Fruit fly (Drosophila melanogaster) whole organism, adult: ENCODE data around the gene Dred.

Source experiments
- CG33017 ChIP-seq: fragments of 200-800 bp; sonication (Bioruptor generic); optimal IDR thresholded peaks from 2 replicates; lab custom pipeline; 2018; ENCODE audit warnings: missing biosample characterization, mild to moderate bottlenecking, missing genetic modification characterization, moderate library complexity
- Mnt ChIP-seq: fragments of 200-800 bp; sonication (Bioruptor generic); optimal IDR thresholded peaks from 2 replicates; lab custom pipeline; 2016; ENCODE audit warnings: missing biosample characterization, mild to moderate bottlenecking, missing genetic modification characterization
- cnc ChIP-seq, 2 experiments: fragments of >200 bp; optimal IDR thresholded peaks; 2 replicates each; lab custom pipeline; 2017

- TF ChIP-seq cnc (optimal IDR thresholded peaks at IDR 0.05; lab: Kevin White, UChicago) (no peak), Mnt (GFP tag; lab: Kevin White, UChicago) (peak; percentile 42), CG33017 (tag; lab: Kevin White, UChicago) (peak; percentile 2)
Measured at dm6 chr3L:19504719-19505118, 39.3 kb downstream of the Dred start.
